Fruit fly (Drosophila melanogaster) whole organism, wandering third instar larva: Measurements from ENCODE around the gene CG15449.

Experiments used
- Abd-B ChIP-seq: fragments of >200 bp; optimal IDR thresholded peaks from 2 replicates; lab custom pipeline; 2017; ENCODE audit warnings: missing biosample characterization, missing genetic modification characterization
- CG32264 ChIP-seq: fragments of 200-800 bp; sonication (Bioruptor generic); optimal IDR thresholded peaks from 2 replicates; lab custom pipeline; 2016; ENCODE audit warnings: missing biosample characterization, missing genetic modification characterization
- CG9705 ChIP-seq: fragments of 200-800 bp; sonication (Bioruptor generic); optimal IDR thresholded peaks from 2 replicates; lab custom pipeline; 2018; ENCODE audit warnings: missing biosample characterization, mild to moderate bottlenecking, missing genetic modification characterization
- CrebA ChIP-seq: fragments of 200-800 bp; sonication (Bioruptor generic); optimal IDR thresholded peaks from 2 replicates; lab custom pipeline; 2016; ENCODE audit warnings: missing biosample characterization, mild to moderate bottlenecking, missing genetic modification characterization, borderline replicate concordance
- Dfd ChIP-seq: fragments of >200 bp; optimal IDR thresholded peaks from 2 replicates; lab custom pipeline; 2017; ENCODE audit warnings: missing biosample characterization, missing genetic modification characterization
- Dif ChIP-seq: fragments of 200-275, 200-300 bp; sonication (Bioruptor generic); optimal IDR thresholded peaks from 2 replicates; lab custom pipeline; 2018; ENCODE audit warnings: missing biosample characterization, missing genetic modification characterization; ENCODE audit not compliant: partially characterized antibody
- GATAd ChIP-seq: sonication (Bioruptor generic); optimal IDR thresholded peaks from 2 replicates; lab custom pipeline; 2016; ENCODE audit warnings: missing biosample characterization, missing genetic modification characterization
- HLH106 ChIP-seq: fragments of 200-800 bp; optimal IDR thresholded peaks from 3 replicates; lab custom pipeline; 2019; ENCODE audit warnings: missing biosample characterization, mild to moderate bottlenecking, missing genetic modification characterization, moderate library complexity
- Hnf4 ChIP-seq: fragments of 200-800 bp; sonication (Bioruptor generic); optimal IDR thresholded peaks from 2 replicates; lab custom pipeline; 2016; ENCODE audit warnings: missing biosample characterization, mild to moderate bottlenecking, missing genetic modification characterization
- Hr78 ChIP-seq: fragments of >200 bp; optimal IDR thresholded peaks from 2 replicates; lab custom pipeline; 2017; ENCODE audit warnings: missing biosample characterization, missing genetic modification characterization
- Jra ChIP-seq: sonication (Bioruptor generic); optimal IDR thresholded peaks from 2 replicates; lab custom pipeline; 2016; ENCODE audit warnings: missing biosample characterization, missing genetic modification characterization
- Mio ChIP-seq: sonication (Bioruptor generic); optimal IDR thresholded peaks from 2 replicates; lab custom pipeline; 2016; ENCODE audit warnings: missing biosample characterization, missing genetic modification characterization
- Myc ChIP-seq: fragments of >200 bp; optimal IDR thresholded peaks from 2 replicates; lab custom pipeline; 2017
- OdsH ChIP-seq: fragments of 200-800 bp; sonication (Bioruptor generic); optimal IDR thresholded peaks from 2 replicates; lab custom pipeline; 2016; ENCODE audit warnings: missing biosample characterization, mild to moderate bottlenecking, missing genetic modification characterization
- Rel ChIP-seq, 2 experiments: fragments of 200-800 bp; sonication (Bioruptor generic) in 1 of 2; optimal IDR thresholded peaks; 2 replicates in 1 of 2; 3 replicates in 1 of 2; lab custom pipeline; 2016 to 2019; ENCODE audit warnings: mild to moderate bottlenecking in 2 of 2, missing biosample characterization in 2 of 2, missing genetic modification characterization in 2 of 2, moderate library complexity in 1 of 2
- Sp1 ChIP-seq: fragments of 200-800 bp; sonication (Bioruptor generic); optimal IDR thresholded peaks from 3 replicates; lab custom pipeline; 2019; ENCODE audit warnings: missing biosample characterization, mild to moderate bottlenecking, missing genetic modification characterization, moderate library complexity
- Vsx2 ChIP-seq: fragments of 200-300, 225-300 bp; sonication (Bioruptor generic); optimal IDR thresholded peaks from 2 replicates; lab custom pipeline; 2018; ENCODE audit warnings: missing biosample characterization, missing genetic modification characterization; ENCODE audit not compliant: partially characterized antibody
- br ChIP-seq: fragments of 200-800 bp; sonication (Bioruptor generic); optimal IDR thresholded peaks from 2 replicates; lab custom pipeline; 2016; ENCODE audit warnings: missing biosample characterization, missing genetic modification characterization
- brk ChIP-seq: fragments of 200-800 bp; sonication (Bioruptor generic); optimal IDR thresholded peaks from 2 replicates; lab custom pipeline; 2016; ENCODE audit warnings: missing biosample characterization, mild to moderate bottlenecking, missing genetic modification characterization
- dl ChIP-seq, 2 experiments: fragments of 175-275, 200-275 bp in 1 of 2; fragments of 200-275 bp in 1 of 2; sonication (Bioruptor generic); optimal IDR thresholded peaks; lab custom pipeline; 2018; ENCODE audit warnings: mild to moderate bottlenecking in 2 of 2, missing biosample characterization in 2 of 2, missing genetic modification characterization in 2 of 2, moderate library complexity in 2 of 2; ENCODE audit not compliant: partially characterized antibody in 2 of 2, insufficient read depth in 1 of 2
- dmrt93B ChIP-seq: fragments of 200-800 bp; sonication (Bioruptor generic); optimal IDR thresholded peaks from 2 replicates; lab custom pipeline; 2018; ENCODE audit warnings: missing biosample characterization, mild to moderate bottlenecking, missing genetic modification characterization
- dsf ChIP-seq: sonication (Bioruptor generic); optimal IDR thresholded peaks from 2 replicates; lab custom pipeline; 2016; ENCODE audit warnings: missing biosample characterization, missing genetic modification characterization, borderline replicate concordance
- ey ChIP-seq: fragments of 200-800 bp; sonication (Bioruptor generic); optimal IDR thresholded peaks from 2 replicates; lab custom pipeline; 2016; ENCODE audit warnings: missing biosample characterization, missing genetic modification characterization
- fru ChIP-seq: fragments of 200-800 bp; sonication (Bioruptor generic); optimal IDR thresholded peaks from 3 replicates; lab custom pipeline; 2016; ENCODE audit warnings: missing biosample characterization, mild to moderate bottlenecking, missing genetic modification characterization
- h ChIP-seq: fragments of 200-800 bp; sonication (Bioruptor generic); optimal IDR thresholded peaks from 3 replicates; lab custom pipeline; 2016; ENCODE audit warnings: missing biosample characterization, mild to moderate bottlenecking, missing genetic modification characterization
- jim ChIP-seq: fragments of 175-275, 200-325 bp; sonication (Bioruptor generic); optimal IDR thresholded peaks from 2 replicates; lab custom pipeline; 2016; ENCODE audit warnings: missing biosample characterization, mild to moderate bottlenecking, missing genetic modification characterization
- lola ChIP-seq: fragments of >200 bp; optimal IDR thresholded peaks from 2 replicates; lab custom pipeline; 2017; ENCODE audit warnings: missing biosample characterization, missing genetic modification characterization
- rgr ChIP-seq: fragments of 200-800 bp; sonication (Bioruptor generic); optimal IDR thresholded peaks from 3 replicates; lab custom pipeline; 2016; ENCODE audit warnings: missing biosample characterization, mild to moderate bottlenecking, missing genetic modification characterization
- sage ChIP-seq: fragments of 200-800 bp; sonication (Bioruptor generic); optimal IDR thresholded peaks from 2 replicates; lab custom pipeline; 2016; ENCODE audit warnings: missing biosample characterization, mild to moderate bottlenecking, missing genetic modification characterization
- sv ChIP-seq: fragments of 200-800 bp; sonication (Bioruptor generic); optimal IDR thresholded peaks from 3 replicates; lab custom pipeline; 2016; ENCODE audit warnings: missing biosample characterization, missing genetic modification characterization
- tai ChIP-seq: sonication (Bioruptor generic); optimal IDR thresholded peaks from 2 replicates; lab custom pipeline; 2016; ENCODE audit warnings: missing biosample characterization, missing genetic modification characterization
- usp ChIP-seq: fragments of >200 bp; optimal IDR thresholded peaks from 2 replicates; lab custom pipeline; 2017; ENCODE audit warnings: missing biosample characterization, missing genetic modification characterization
- woc ChIP-seq: sonication (Bioruptor generic); optimal IDR thresholded peaks from 2 replicates; lab custom pipeline; 2016; ENCODE audit warnings: missing biosample characterization, mild to moderate bottlenecking, missing genetic modification characterization

The CG15449 gene

DNA sequence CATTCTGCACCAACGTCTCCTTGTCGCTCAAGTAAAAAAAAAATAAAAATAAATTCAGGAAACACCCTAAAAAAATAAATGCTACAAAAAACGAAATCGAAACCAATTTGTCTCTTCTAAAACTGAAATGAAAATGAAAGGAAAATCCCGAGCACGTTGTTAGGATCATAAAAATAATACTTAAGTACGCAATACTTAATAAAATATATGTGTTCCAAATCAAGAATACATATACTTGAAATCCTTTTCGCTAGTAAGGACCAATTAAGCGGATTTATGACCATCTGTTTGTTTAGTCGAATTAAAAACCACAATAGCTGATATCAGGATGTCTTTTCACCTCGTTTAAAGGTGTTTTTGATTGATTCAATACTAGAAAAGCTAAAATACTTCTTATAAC is 14.6 kb downstream of the CG15449 start, which contains the start of gene r-cup:
r-cup (minus strand) TSS at position 101 of the 400 bp plus-strand sequence.
- TF ChIP-seq sv (GFP tag; lab: Kevin White, UChicago), result no peak
- no peak for TF ChIP-seq ey (GFP tag; lab: Kevin White, UChicago)
- TF ChIP-seq Hr78 (GFP tag; lab: Kevin White, UChicago), result no peak
- TF ChIP-seq OdsH (GFP tag; lab: Kevin White, UChicago), result no peak
- TF ChIP-seq br (GFP tag; lab: Kevin White, UChicago), result no peak
- TF ChIP-seq lola (GFP tag; lab: Kevin White, UChicago), result no peak
- no peak for TF ChIP-seq fru (GFP tag; lab: Kevin White, UChicago)
- no peak for TF ChIP-seq dsf (GFP tag; lab: Kevin White, UChicago)
- TF ChIP-seq Jra, result no peak
- no peak for TF ChIP-seq Rel (GFP tag; optimal IDR thresholded peaks at IDR 0.05; lab: Kevin White, UChicago)
- TF ChIP-seq Rel (tag; optimal IDR thresholded peaks at IDR 0.05; lab: Kevin White, UChicago), result no peak
- no peak for TF ChIP-seq HLH106 (tag; lab: Kevin White, UChicago)
- TF ChIP-seq Hnf4 (GFP tag; lab: Kevin White, UChicago), result no peak

DNA sequence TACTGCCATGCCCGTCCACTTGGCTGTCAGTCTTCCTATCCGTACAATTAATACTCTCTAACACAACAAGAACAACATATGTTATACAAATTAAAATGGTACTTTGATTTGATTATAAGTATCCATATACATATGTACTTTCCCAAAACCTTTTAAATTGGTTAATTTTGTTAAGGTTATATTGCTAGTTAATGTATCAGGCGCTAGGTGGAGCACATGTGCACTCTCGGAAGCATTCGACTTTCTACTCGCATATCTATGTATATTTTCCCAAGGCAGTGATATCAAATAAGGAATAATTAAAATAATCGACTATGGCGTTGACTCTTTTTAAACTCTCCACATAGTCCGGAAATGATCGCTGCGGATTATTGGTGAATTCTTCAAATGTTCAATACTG is 22.8 kb downstream of the CG15449 start:
- no peak for TF ChIP-seq Dfd (GFP tag; lab: Kevin White, UChicago)
- TF ChIP-seq Mio (GFP tag; lab: Kevin White, UChicago), result no peak
- TF ChIP-seq br (GFP tag; lab: Kevin White, UChicago), result no peak
- TF ChIP-seq tai (GFP tag; lab: Kevin White, UChicago), result no peak
- no peak for TF ChIP-seq fru (GFP tag; lab: Kevin White, UChicago)
- no peak for TF ChIP-seq h (GFP tag; lab: Kevin White, UChicago)
- no peak for TF ChIP-seq CG9705 (GFP tag; lab: Kevin White, UChicago)
- no peak for TF ChIP-seq lola (GFP tag; lab: Kevin White, UChicago)
- TF ChIP-seq Sp1, result no peak
- TF ChIP-seq Hr78 (GFP tag; lab: Kevin White, UChicago), result no peak
- no peak for TF ChIP-seq usp
- TF ChIP-seq jim (GFP tag; lab: Kevin White, UChicago), result no peak
- TF ChIP-seq Jra, result no peak
- TF ChIP-seq CrebA, result no peak
- no peak for TF ChIP-seq sv (GFP tag; lab: Kevin White, UChicago)
- no peak for TF ChIP-seq Dif (GFP tag; lab: Kevin White, UChicago)
- TF ChIP-seq rgr (GFP tag; lab: Kevin White, UChicago), result no peak
- no peak for TF ChIP-seq Rel (GFP tag; optimal IDR thresholded peaks at IDR 0.05; lab: Kevin White, UChicago)
- no peak for TF ChIP-seq Rel (tag; optimal IDR thresholded peaks at IDR 0.05; lab: Kevin White, UChicago)
- TF ChIP-seq sage (GFP tag; lab: Kevin White, UChicago), result no peak
- no peak for TF ChIP-seq woc

dm6 chrX:21010541-21010940 is 29.9 kb downstream of the CG15449 start:
- no peak for TF ChIP-seq dmrt93B
- TF ChIP-seq Dfd (GFP tag; lab: Kevin White, UChicago), result no peak
- TF ChIP-seq brk (GFP tag; lab: Kevin White, UChicago), result no peak
- TF ChIP-seq tai (GFP tag; lab: Kevin White, UChicago), result no peak
- TF ChIP-seq Hnf4 (GFP tag; lab: Kevin White, UChicago), result no peak
- no peak for TF ChIP-seq GATAd (GFP tag; lab: Kevin White, UChicago)
- no peak for TF ChIP-seq CrebA
- TF ChIP-seq Abd-B (GFP tag; lab: Kevin White, UChicago), result no peak
- TF ChIP-seq CG32264 (GFP tag; lab: Kevin White, UChicago), result no peak
- no peak for TF ChIP-seq jim (GFP tag; lab: Kevin White, UChicago)
- TF ChIP-seq woc, result no peak
- TF ChIP-seq HLH106 (tag; lab: Kevin White, UChicago), result no peak
- no peak for TF ChIP-seq Myc (lab: Kevin White, UChicago)
- no peak for TF ChIP-seq br (GFP tag; lab: Kevin White, UChicago)
- no peak for TF ChIP-seq dl (GFP tag; optimal IDR thresholded peaks at IDR 0.05; lab: Kevin White, UChicago; ENCODE audit: insufficient read depth in 1 of 2, partially characterized antibody in 2 of 2)
- no peak for TF ChIP-seq Vsx2 (GFP tag; lab: Kevin White, UChicago)
- TF ChIP-seq CG9705 (GFP tag; lab: Kevin White, UChicago), result no peak
- no peak for TF ChIP-seq Rel (GFP tag; optimal IDR thresholded peaks at IDR 0.05; lab: Kevin White, UChicago)
- TF ChIP-seq Rel (tag; optimal IDR thresholded peaks at IDR 0.05; lab: Kevin White, UChicago), result no peak
